Worm (Caenorhabditis elegans) whole organism, late embryonic: ENCODE measurements around the gene C10A4.3.

ENCODE experiments used
- C08G9.2 ChIP-seq: sonication (generic microtip); optimal IDR thresholded peaks from 2 replicates; lab custom pipeline; 2016; ENCODE audit warnings: mild to moderate bottlenecking, missing genetic modification characterization, moderate library complexity, missing compliant biosample characterization
- C38D4.7 ChIP-seq: fragments of 200-800 bp; sonication (Bioruptor generic); optimal IDR thresholded peaks from 2 replicates; lab custom pipeline; 2018; ENCODE audit warnings: mild to moderate bottlenecking, missing genetic modification characterization, moderate library complexity, missing compliant biosample characterization
- K02D7.2 ChIP-seq: sonication (generic microtip); optimal IDR thresholded peaks from 2 replicates; lab custom pipeline; 2017; ENCODE audit warnings: mild to moderate bottlenecking, missing genetic modification characterization, missing compliant biosample characterization
- T23F11.4 ChIP-seq: fragments of 200-800 bp; sonication (Bioruptor generic); optimal IDR thresholded peaks from 2 replicates; lab custom pipeline; 2018; ENCODE audit warnings: mild to moderate bottlenecking, missing genetic modification characterization, missing compliant biosample characterization
- Y22D7AL.16 ChIP-seq: sonication (generic microtip); optimal IDR thresholded peaks from 2 replicates; lab custom pipeline; 2016; ENCODE audit warnings: missing genetic modification characterization, missing compliant biosample characterization
- ahr-1 ChIP-seq: sonication (generic microtip); optimal IDR thresholded peaks from 2 replicates; lab custom pipeline; 2016; ENCODE audit warnings: missing genetic modification characterization, missing compliant biosample characterization
- ama-1 ChIP-seq: fragments of 150-350 bp; optimal IDR thresholded peaks from 2 replicates; lab custom pipeline; 2014
- ceh-14 ChIP-seq: sonication (generic microtip); optimal IDR thresholded peaks from 2 replicates; lab custom pipeline; 2016; ENCODE audit warnings: missing genotype, missing genetic modification characterization, missing compliant biosample characterization
- ceh-2 ChIP-seq: sonication (generic microtip); optimal IDR thresholded peaks from 2 replicates; lab custom pipeline; 2016; ENCODE audit warnings: missing genotype, missing genetic modification characterization, missing compliant biosample characterization
- ceh-22 ChIP-seq: sonication (generic microtip); optimal IDR thresholded peaks from 2 replicates; lab custom pipeline; 2017; ENCODE audit warnings: missing biosample characterization, missing genetic modification characterization
- ceh-6 ChIP-seq: fragments of 200-800 bp; sonication (Bioruptor generic); optimal IDR thresholded peaks from 2 replicates; lab custom pipeline; 2018; ENCODE audit warnings: mild to moderate bottlenecking, missing genetic modification characterization, missing compliant biosample characterization
- ceh-9 ChIP-seq: sonication (generic microtip); optimal IDR thresholded peaks from 2 replicates; lab custom pipeline; 2016; ENCODE audit warnings: mild to moderate bottlenecking, missing genetic modification characterization, inconsistent platforms, missing compliant biosample characterization
- dmd-4 ChIP-seq: sonication (generic microtip); optimal IDR thresholded peaks from 2 replicates; lab custom pipeline; 2016; ENCODE audit warnings: borderline replicate concordance, missing genetic modification characterization, missing compliant biosample characterization
- elt-2 ChIP-seq: sonication (generic microtip); optimal IDR thresholded peaks from 2 replicates; lab custom pipeline; 2016; ENCODE audit warnings: missing genetic modification reagents, missing genetic modification characterization, missing compliant biosample characterization
- gmeb-2 ChIP-seq: sonication (generic microtip); optimal IDR thresholded peaks from 2 replicates; lab custom pipeline; 2016; ENCODE audit warnings: missing genetic modification characterization, inconsistent platforms, missing compliant biosample characterization
- hlh-13 ChIP-seq: fragments of 200-800 bp; sonication (Bioruptor generic); optimal IDR thresholded peaks from 2 replicates; lab custom pipeline; 2018; ENCODE audit warnings: mild to moderate bottlenecking, missing genetic modification characterization, missing compliant biosample characterization
- hlh-15 ChIP-seq: sonication (generic microtip); optimal IDR thresholded peaks from 2 replicates; lab custom pipeline; 2016; ENCODE audit warnings: missing genetic modification characterization, missing compliant biosample characterization
- hlh-6 ChIP-seq: sonication (generic microtip); optimal IDR thresholded peaks from 2 replicates; lab custom pipeline; 2016; ENCODE audit warnings: missing genotype, missing genetic modification characterization, missing compliant biosample characterization
- lim-6 ChIP-seq: sonication (generic microtip); optimal IDR thresholded peaks from 2 replicates; lab custom pipeline; 2016; ENCODE audit warnings: missing genetic modification characterization, missing compliant biosample characterization
- lin-11 ChIP-seq: fragments of 200-800 bp; sonication (Bioruptor generic); optimal IDR thresholded peaks from 2 replicates; lab custom pipeline; 2018; ENCODE audit warnings: mild to moderate bottlenecking, missing genetic modification characterization, missing compliant biosample characterization
- madf-2 ChIP-seq: sonication (generic microtip); optimal IDR thresholded peaks from 2 replicates; lab custom pipeline; 2017; ENCODE audit warnings: missing genetic modification characterization, missing compliant biosample characterization
- nhr-232 ChIP-seq: sonication (generic microtip); optimal IDR thresholded peaks from 2 replicates; lab custom pipeline; 2016; ENCODE audit warnings: missing genetic modification characterization, missing compliant biosample characterization
- npax-4 ChIP-seq: sonication (generic microtip); optimal IDR thresholded peaks from 2 replicates; lab custom pipeline; 2016; ENCODE audit warnings: missing genetic modification characterization, missing compliant biosample characterization
- pax-1 ChIP-seq: fragments of 150-350 bp; optimal IDR thresholded peaks from 2 replicates; lab custom pipeline; 2014; ENCODE audit warnings: missing biosample characterization, missing genetic modification characterization
- pha-2 ChIP-seq: sonication (generic microtip); optimal IDR thresholded peaks from 2 replicates; lab custom pipeline; 2017; ENCODE audit warnings: mild to moderate bottlenecking, missing genetic modification characterization, missing compliant biosample characterization
- pha-4 ChIP-seq: fragments of 150-350 bp; optimal IDR thresholded peaks from 2 replicates; lab custom pipeline; 2018; ENCODE audit warnings: missing biosample characterization, missing genetic modification reagents, missing genetic modification characterization
- pqm-1 ChIP-seq: sonication (generic microtip); optimal IDR thresholded peaks from 2 replicates; lab custom pipeline; 2016; ENCODE audit warnings: missing genetic modification characterization, missing compliant biosample characterization
- pros-1 ChIP-seq: fragments of 150-350 bp; optimal IDR thresholded peaks from 2 replicates; lab custom pipeline; 2014; ENCODE audit warnings: missing biosample characterization, missing genetic modification reagents, missing genetic modification characterization
- ref-2 ChIP-seq: sonication (generic microtip); optimal IDR thresholded peaks from 2 replicates; lab custom pipeline; 2016; ENCODE audit warnings: missing genetic modification characterization, missing compliant biosample characterization
- rnt-1 ChIP-seq: sonication (generic microtip); optimal IDR thresholded peaks from 2 replicates; lab custom pipeline; 2016; ENCODE audit warnings: missing genetic modification characterization, missing compliant biosample characterization
- sdc-2 ChIP-seq: sonication (generic microtip); optimal IDR thresholded peaks from 2 replicates; lab custom pipeline; 2016; ENCODE audit warnings: missing genotype, missing genetic modification characterization, missing compliant biosample characterization
- sox-4 ChIP-seq: sonication (generic microtip); optimal IDR thresholded peaks from 2 replicates; lab custom pipeline; 2017; ENCODE audit warnings: mild to moderate bottlenecking, missing genetic modification characterization, inconsistent platforms, missing compliant biosample characterization
- syd-9 ChIP-seq: sonication (generic microtip); optimal IDR thresholded peaks from 2 replicates; lab custom pipeline; 2016; ENCODE audit warnings: mild to moderate bottlenecking, missing genetic modification characterization, moderate library complexity, missing compliant biosample characterization
- ttx-3 ChIP-seq: sonication (generic microtip); optimal IDR thresholded peaks from 2 replicates; lab custom pipeline; 2016; ENCODE audit warnings: missing genetic modification reagents, missing genetic modification characterization, missing compliant biosample characterization
- unc-42 ChIP-seq: sonication (generic microtip); optimal IDR thresholded peaks from 2 replicates; lab custom pipeline; 2016; ENCODE audit warnings: missing genotype, missing genetic modification characterization, missing compliant biosample characterization
- unc-86 ChIP-seq: sonication (generic microtip); optimal IDR thresholded peaks from 2 replicates; lab custom pipeline; 2016; ENCODE audit warnings: missing genetic modification characterization, missing compliant biosample characterization
- zip-5 ChIP-seq: sonication (generic microtip); optimal IDR thresholded peaks from 2 replicates; lab custom pipeline; 2016; ENCODE audit warnings: missing genetic modification characterization, missing compliant biosample characterization

The C10A4.3 gene

ce11 chrX:7404551-7404950, 942 bp upstream of the C10A4.3 start:
- TF ChIP-seq pha-2 (tag; lab: Kevin White, UChicago), result no peak
- TF ChIP-seq syd-9 (tag; lab: Kevin White, UChicago), result no peak
- no peak for TF ChIP-seq ama-1 (lab: Kevin White, UChicago)
- no peak for TF ChIP-seq pros-1 (tag; lab: Kevin White, UChicago)
- no peak for TF ChIP-seq ceh-14 (tag; lab: Kevin White, UChicago)
- no peak for TF ChIP-seq C08G9.2
- no peak for TF ChIP-seq K02D7.2 (tag; lab: Kevin White, UChicago)
- no peak for TF ChIP-seq ceh-6 (GFP tag; lab: Kevin White, UChicago)
- TF ChIP-seq madf-2 (tag; lab: Kevin White, UChicago), result no peak
- TF ChIP-seq npax-4 (tag; lab: Kevin White, UChicago), result no peak
- no peak for TF ChIP-seq unc-86 (tag; lab: Kevin White, UChicago)
- no peak for TF ChIP-seq sox-4
- TF ChIP-seq pha-4 (tag; lab: Kevin White, UChicago), result no peak
- no peak for TF ChIP-seq C38D4.7

- no peak for TF ChIP-seq sdc-2 (tag; lab: Kevin White, UChicago)
Measured at ce11 chrX:7407749-7408148, 2.3 kb downstream of the C10A4.3 start.

ce11 chrX:7409030-7409429, 3.5 kb downstream of the C10A4.3 start:
- TF ChIP-seq lim-6 (no peak), hlh-6 (tag; lab: Kevin White, UChicago) (no peak), zip-5 (no peak), ceh-9 (tag; lab: Kevin White, UChicago) (no peak), hlh-13 (GFP tag; lab: Kevin White, UChicago) (no peak), Y22D7AL.16 (no peak), C08G9.2 (no peak), nhr-232 (tag; lab: Kevin White, UChicago) (no peak), ttx-3 (no peak), elt-2 (tag; lab: Kevin White, UChicago) (no peak), hlh-15 (tag; lab: Kevin White, UChicago) (no peak), sdc-2 (tag; lab: Kevin White, UChicago) (no peak), syd-9 (tag; lab: Kevin White, UChicago) (no peak), dmd-4 (no peak), pqm-1 (no peak), ceh-22 (tag; lab: Kevin White, UChicago) (no peak), sox-4 (no peak)

DNA sequence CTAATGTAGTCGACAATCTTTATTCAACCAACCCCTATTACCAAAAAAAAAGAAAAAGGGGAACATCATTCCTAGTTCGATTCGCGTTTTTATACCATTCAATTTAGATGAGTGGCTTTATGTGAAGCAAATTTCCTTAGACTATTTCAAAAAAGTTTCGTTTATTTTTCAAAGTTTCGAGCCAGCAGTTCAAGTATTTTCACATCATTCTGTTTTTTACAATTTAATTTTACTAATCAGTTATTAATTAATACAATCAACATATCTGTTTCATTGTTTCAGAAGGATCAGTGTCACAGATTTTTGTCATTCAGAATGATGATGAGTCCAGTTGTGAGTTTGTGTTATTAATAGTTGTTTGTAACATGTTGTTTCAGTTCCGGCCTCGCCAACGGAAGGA, 4.4 kb downstream of the C10A4.3 start, which contains the start of gene C10A4.2:
TSS of gene C10A4.2 (plus strand) at position 301 of the 400 bp plus-strand sequence.
- TF ChIP-seq ref-2 (tag; lab: Kevin White, UChicago) (no peak), ceh-22 (tag; lab: Kevin White, UChicago) (no peak), dmd-4 (no peak), pros-1 (tag; lab: Kevin White, UChicago) (no peak), unc-42 (tag; lab: Kevin White, UChicago) (no peak), ceh-2 (tag; lab: Kevin White, UChicago) (no peak), T23F11.4 (no peak), rnt-1 (tag; lab: Kevin White, UChicago) (no peak), pax-1 (no peak), Y22D7AL.16 (no peak), gmeb-2 (no peak), ceh-6 (GFP tag; lab: Kevin White, UChicago) (no peak), sox-4 (no peak), zip-5 (no peak), ahr-1 (tag; lab: Kevin White, UChicago) (no peak), npax-4 (tag; lab: Kevin White, UChicago) (no peak)

DNA sequence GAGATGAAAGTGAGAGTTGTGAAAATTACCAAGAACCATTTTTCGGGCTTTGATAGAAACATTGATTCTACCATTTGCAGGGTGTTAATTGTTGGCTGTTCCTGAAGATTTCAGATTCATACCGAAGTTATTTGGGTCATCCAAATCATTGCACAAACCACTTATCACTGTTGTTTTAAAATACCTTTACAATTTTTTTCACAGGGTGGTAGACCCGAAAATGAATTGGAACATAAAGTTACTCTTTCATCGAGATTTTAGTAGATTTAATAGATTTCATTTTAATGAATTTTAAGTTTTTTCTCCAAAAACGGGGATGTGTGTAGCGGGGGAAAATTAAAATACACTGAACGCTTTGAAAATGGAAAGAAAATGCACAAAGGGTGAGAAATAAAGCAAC, 9.9 kb downstream of the C10A4.3 start, which contains the start of gene C10A4.7:
TSS of gene C10A4.7 (minus strand) at position 101 of the 400 bp plus-strand sequence.
- TF ChIP-seq npax-4 (tag; lab: Kevin White, UChicago), result no peak
- no peak for TF ChIP-seq lim-6
- no peak for TF ChIP-seq lin-11 (tag; lab: Kevin White, UChicago)
- TF ChIP-seq C08G9.2, result no peak
- TF ChIP-seq unc-42 (tag; lab: Kevin White, UChicago), result no peak
- TF ChIP-seq ttx-3, result no peak
- no peak for TF ChIP-seq ceh-6 (GFP tag; lab: Kevin White, UChicago)
- TF ChIP-seq dmd-4, result no peak
- no peak for TF ChIP-seq pha-2 (tag; lab: Kevin White, UChicago)
- TF ChIP-seq ahr-1 (tag; lab: Kevin White, UChicago), result no peak
